Fruit fly (Drosophila melanogaster) S2 (cell line): ENCODE measurements around the gene CG31407.

Experiments
- CG8478 ChIP-seq: fragments of >200 bp; optimal IDR thresholded peaks from 2 replicates; lab custom pipeline; 2018
- CTCF ChIP-seq, 2 experiments: fragments of >200 bp; optimal IDR thresholded peaks; 2 replicates each; lab custom pipeline; 2018

dm6 chr3R:10055951-10056350 is 31.0 kb upstream of the CG31407 start, which contains the start of gene Npc2d:
- TF ChIP-seq CTCF (optimal IDR thresholded peaks at IDR 0.05; lab: Kevin White, UChicago) (no peak), CG8478 (no peak)
